ENCODE assay signal across 1 fruit fly cellular context in the genomic region with DNA sequence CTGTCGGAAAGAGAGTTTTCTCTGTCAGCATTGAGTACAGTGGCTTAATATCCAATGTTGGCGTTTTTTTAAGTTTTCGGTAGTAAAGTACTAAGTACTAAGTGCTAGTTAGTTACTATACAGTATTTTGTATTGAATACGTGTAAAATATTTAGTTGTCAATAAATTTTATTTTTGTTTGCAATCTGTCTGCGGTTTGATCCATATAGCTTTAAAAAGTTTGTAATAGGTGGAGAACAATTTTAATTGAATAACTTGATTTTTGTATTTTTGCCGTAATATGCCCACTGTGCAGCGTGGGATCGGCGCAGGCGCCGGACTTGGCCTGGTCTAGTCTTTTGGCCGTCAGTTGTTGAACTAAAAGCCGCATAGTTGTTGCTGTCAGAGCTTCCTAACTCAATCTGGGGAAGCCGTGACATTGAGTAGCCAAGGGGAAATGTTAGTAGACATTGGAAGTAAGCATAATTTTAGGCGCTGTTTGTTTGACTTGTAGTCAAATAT.
TF ChIP-seq lines count a peak whose summit lies in the region.

No protein-coding gene starts in this region.

TF ChIP-seq in whole organism, embryonic, 481 proteins besides CTCF, POLR2A, EP300 and RAD21 (continued from another document and continues in another):
- TF ChIP-seq chinmo (GFP tag; IDR thresholded peaks at IDR 0.05; lab: Robert Waterston, UW; ENCODE audit: partially characterized antibody) (no peak), CG10654 (GFP tag; optimal IDR thresholded peaks at IDR 0.05; lab: Kevin White, UChicago) (peak; percentile 84), H2.0 (GFP tag; IDR thresholded peaks at IDR 0.05; lab: Robert Waterston, UW) (peak; percentile 74), Optix (GFP tag; IDR thresholded peaks at IDR 0.05; lab: Robert Waterston, UW) (no peak; the same call in 2 of the 3 replicates), NfI (GFP tag; optimal IDR thresholded peaks at IDR 0.05; lab: Kevin White, UChicago) (peak; percentile 94), bsh (GFP tag; optimal IDR thresholded peaks at IDR 0.05; lab: Kevin White, UChicago) (peak in 1 of 2 experiments; percentile 85), sisA (GFP tag; IDR thresholded peaks at IDR 0.05; lab: Robert Waterston, UW) (peak; percentile 88), CG8290 (GFP tag; optimal IDR thresholded peaks at IDR 0.05; lab: Kevin White, UChicago) (no peak), CG8290 (tag; optimal IDR thresholded peaks at IDR 0.05; lab: Kevin White, UChicago) (peak in 1 of 2 experiments; percentile 60), hth (optimal IDR thresholded peaks at IDR 0.05; lab: Kevin White, UChicago) (no peak), Hsf (GFP tag; optimal IDR thresholded peaks at IDR 0.05; lab: Kevin White, UChicago) (peak; percentile 93), CG14667 (GFP tag; IDR thresholded peaks at IDR 0.05; lab: Robert Waterston, UW) (peak; percentile 74), Six4 (GFP tag; optimal IDR thresholded peaks at IDR 0.05; lab: Kevin White, UChicago) (peak; percentile 90), CG32532 (GFP tag; IDR thresholded peaks at IDR 0.05; lab: Robert Waterston, UW) (peak; percentile 89), CG31224 (GFP tag; IDR thresholded peaks at IDR 0.05; lab: Robert Waterston, UW) (peak; percentile 69), CG7963 (GFP tag; IDR thresholded peaks at IDR 0.05; lab: Robert Waterston, UW; ENCODE audit: partially characterized antibody) (no peak), Usf (GFP tag; optimal IDR thresholded peaks at IDR 0.05; lab: Kevin White, UChicago) (peak; percentile 69), chn (GFP tag; optimal IDR thresholded peaks at IDR 0.05; lab: Kevin White, UChicago) (peak; percentile 83), Rx (GFP tag; IDR thresholded peaks at IDR 0.05; lab: Robert Waterston, UW) (peak; percentile 66), hbn (GFP tag; IDR thresholded peaks at IDR 0.05; lab: Robert Waterston, UW; ENCODE audit: partially characterized antibody) (no peak), H15 (GFP tag; IDR thresholded peaks at IDR 0.05; lab: Robert Waterston, UW) (peak; percentile 81), CG4730 (GFP tag; IDR thresholded peaks at IDR 0.05; lab: Robert Waterston, UW) (peak; percentile 78), vnd (GFP tag; IDR thresholded peaks at IDR 0.05; lab: Robert Waterston, UW; ENCODE audit: partially characterized antibody) (no peak), stc (GFP tag; IDR thresholded peaks at IDR 0.05; lab: Robert Waterston, UW) (peak; percentile 89), CG11723 (GFP tag; optimal IDR thresholded peaks at IDR 0.05; lab: Kevin White, UChicago) (peak; percentile 88), ind (GFP tag; optimal IDR thresholded peaks at IDR 0.05; lab: Kevin White, UChicago) (peak; percentile 85), trh (GFP tag; optimal IDR thresholded peaks at IDR 0.05; lab: Kevin White, UChicago) (peak; percentile 80), Bteb2 (GFP tag; optimal IDR thresholded peaks at IDR 0.05; lab: Kevin White, UChicago) (peak; percentile 93), rib (GFP tag; IDR thresholded peaks at IDR 0.05; lab: Robert Waterston, UW) (peak; percentile 83), Lim3 (GFP tag; IDR thresholded peaks at IDR 0.05; lab: Robert Waterston, UW) (peak; percentile 64), luna (GFP tag; optimal IDR thresholded peaks at IDR 0.05; lab: Kevin White, UChicago) (peak; percentile 78), CG12219 (GFP tag; optimal IDR thresholded peaks at IDR 0.05; lab: Kevin White, UChicago) (peak; percentile 90), CG7786 (GFP tag; optimal IDR thresholded peaks at IDR 0.05; lab: Kevin White, UChicago) (peak; percentile 90), zen (tag; optimal IDR thresholded peaks at IDR 0.05; lab: Kevin White, UChicago) (no peak), h (optimal IDR thresholded peaks at IDR 0.05; lab: Kevin White, UChicago) (no peak), CrebB (tag; optimal IDR thresholded peaks at IDR 0.05; lab: Kevin White, UChicago) (peak; percentile 77), grn (GFP tag; optimal IDR thresholded peaks at IDR 0.05; lab: Kevin White, UChicago) (peak; percentile 38), CG33213 (GFP tag; optimal IDR thresholded peaks at IDR 0.05; lab: Kevin White, UChicago) (peak; percentile 78), ci (GFP tag; IDR thresholded peaks at IDR 0.05; lab: Robert Waterston, UW) (peak; percentile 88), MTF-1 (GFP tag; optimal IDR thresholded peaks at IDR 0.05; lab: Kevin White, UChicago; ENCODE audit: borderline replicate concordance) (peak; percentile 60), eve (GFP tag; optimal IDR thresholded peaks at IDR 0.05; lab: Kevin White, UChicago) (peak in 1 of 2 experiments; percentile 97), Hmr (GFP tag; optimal IDR thresholded peaks at IDR 0.05; lab: Kevin White, UChicago) (peak; percentile 95), pros (GFP tag; optimal IDR thresholded peaks at IDR 0.05; lab: Kevin White, UChicago) (peak; percentile 39), CG10209 (GFP tag; optimal IDR thresholded peaks at IDR 0.05; lab: Kevin White, UChicago) (peak; percentile 92), CG10959 (GFP tag; IDR thresholded peaks at IDR 0.05; lab: Robert Waterston, UW) (peak; percentile 42; the same call in 1 of the 2 replicates), ewg (GFP tag; optimal IDR thresholded peaks at IDR 0.05; lab: Kevin White, UChicago) (peak; percentile 96), CG3065 (GFP tag; optimal IDR thresholded peaks at IDR 0.05; lab: Kevin White, UChicago) (peak; percentile 27), Hey (tag; optimal IDR thresholded peaks at IDR 0.05; lab: Kevin White, UChicago) (peak; percentile 30), CG17568 (GFP tag; optimal IDR thresholded peaks at IDR 0.05; lab: Kevin White, UChicago) (peak; percentile 84), Hr51 (GFP tag; optimal IDR thresholded peaks at IDR 0.05; lab: Kevin White, UChicago) (peak; percentile 81 to 97), Ravus (GFP tag; IDR thresholded peaks at IDR 0.05; lab: Robert Waterston, UW) (peak; percentile 62), gsb-n (tag; optimal IDR thresholded peaks at IDR 0.05; lab: Kevin White, UChicago) (peak; percentile 84), CG17912 (GFP tag; optimal IDR thresholded peaks at IDR 0.05; lab: Kevin White, UChicago) (peak; percentile 44), CG18011 (GFP tag; optimal IDR thresholded peaks at IDR 0.05; lab: Kevin White, UChicago) (peak; percentile 79), Sox100B (GFP tag; optimal IDR thresholded peaks at IDR 0.05; lab: Kevin White, UChicago) (peak; percentile 97), knrl (GFP tag; IDR thresholded peaks at IDR 0.05; lab: Robert Waterston, UW; ENCODE audit: partially characterized antibody) (0 out of 3 replicates have a peak, but pooled peaks have one; percentile 31), crol (GFP tag; IDR thresholded peaks at IDR 0.05; lab: Robert Waterston, UW) (no peak), oc (tag; optimal IDR thresholded peaks at IDR 0.05; lab: Kevin White, UChicago) (peak; percentile 88), Asciz (GFP tag; optimal IDR thresholded peaks at IDR 0.05; lab: Kevin White, UChicago) (peak; percentile 93), cato (GFP tag; optimal IDR thresholded peaks at IDR 0.05; lab: Kevin White, UChicago; ENCODE audit: borderline replicate concordance) (peak; percentile 81), CG12299 (tag; optimal IDR thresholded peaks at IDR 0.05; lab: Kevin White, UChicago) (peak; percentile 88), tna (GFP tag; IDR thresholded peaks at IDR 0.05; lab: Robert Waterston, UW; ENCODE audit: partially characterized antibody) (peak; percentile 36; the same call in 1 of the 2 replicates), CG34376 (GFP tag; optimal IDR thresholded peaks at IDR 0.05; lab: Kevin White, UChicago) (peak; percentile 93), CG10543 (GFP tag; optimal IDR thresholded peaks at IDR 0.05; lab: Kevin White, UChicago) (peak; percentile 93), crc (GFP tag; optimal IDR thresholded peaks at IDR 0.05; lab: Kevin White, UChicago) (peak; percentile 87), Fer1 (GFP tag; optimal IDR thresholded peaks at IDR 0.05; lab: Kevin White, UChicago) (peak; percentile 97), Antp (GFP tag; optimal IDR thresholded peaks at IDR 0.05; lab: Kevin White, UChicago) (peak; percentile 87), CG15073 (GFP tag; optimal IDR thresholded peaks at IDR 0.05; lab: Kevin White, UChicago) (no peak), lov (optimal IDR thresholded peaks at IDR 0.05; lab: Kevin White, UChicago) (no peak), lov (GFP tag; IDR thresholded peaks at IDR 0.05; lab: Robert Waterston, UW) (peak; percentile 63; the same call in 1 of the 3 replicates), NC2β (GFP tag; optimal IDR thresholded peaks at IDR 0.05; lab: Kevin White, UChicago) (peak; percentile 83), CG14965 (GFP tag; optimal IDR thresholded peaks at IDR 0.05; lab: Kevin White, UChicago; ENCODE audit: borderline replicate concordance) (peak; percentile 55), kay (GFP tag; optimal IDR thresholded peaks at IDR 0.05; lab: Kevin White, UChicago) (peak; percentile 84), bowl (GFP tag; IDR thresholded peaks at IDR 0.05; lab: Robert Waterston, UW) (peak; percentile 79), CG1603 (tag; optimal IDR thresholded peaks at IDR 0.05; lab: Kevin White, UChicago) (peak; percentile 69), Scr (GFP tag; IDR thresholded peaks at IDR 0.05; lab: Robert Waterston, UW; ENCODE audit: partially characterized antibody) (no peak), YL-1 (GFP tag; optimal IDR thresholded peaks at IDR 0.05; lab: Kevin White, UChicago) (peak; percentile 48), CG32767 (GFP tag; IDR thresholded peaks at IDR 0.05; lab: Robert Waterston, UW) (peak; percentile 89), E2f1 (GFP tag; IDR thresholded peaks at IDR 0.05; lab: Robert Waterston, UW) (peak; percentile 78), trem (tag; optimal IDR thresholded peaks at IDR 0.05; lab: Kevin White, UChicago) (peak; percentile 73), sug (tag; optimal IDR thresholded peaks at IDR 0.05; lab: Kevin White, UChicago) (peak; percentile 87), CG6765 (GFP tag; optimal IDR thresholded peaks at IDR 0.05; lab: Kevin White, UChicago) (peak; percentile 88), CG18262 (tag; optimal IDR thresholded peaks at IDR 0.05; lab: Kevin White, UChicago) (peak; percentile 91), sima (GFP tag; optimal IDR thresholded peaks at IDR 0.05; lab: Kevin White, UChicago) (peak; percentile 83), Dbx (GFP tag; IDR thresholded peaks at IDR 0.05; lab: Robert Waterston, UW) (peak; percentile 88), ato (GFP tag; IDR thresholded peaks at IDR 0.05; lab: Robert Waterston, UW; ENCODE audit: partially characterized antibody) (no peak), CG10147 (GFP tag; optimal IDR thresholded peaks at IDR 0.05; lab: Kevin White, UChicago) (peak; percentile 94), Side (GFP tag; optimal IDR thresholded peaks at IDR 0.05; lab: Kevin White, UChicago) (peak; percentile 89), nmo (GFP tag; optimal IDR thresholded peaks at IDR 0.05; lab: Kevin White, UChicago) (peak; percentile 96), pita (GFP tag; optimal IDR thresholded peaks at IDR 0.05; lab: Kevin White, UChicago) (no peak), CG1647 (GFP tag; optimal IDR thresholded peaks at IDR 0.05; lab: Kevin White, UChicago) (peak; percentile 80), Sry-β (GFP tag; optimal IDR thresholded peaks at IDR 0.05; lab: Kevin White, UChicago) (peak; percentile 39), CG12744 (GFP tag; optimal IDR thresholded peaks at IDR 0.05; lab: Kevin White, UChicago) (peak; percentile 88), CG13287 (GFP tag; IDR thresholded peaks at IDR 0.05; lab: Robert Waterston, UW; ENCODE audit: partially characterized antibody) (no peak), CG17802 (tag; optimal IDR thresholded peaks at IDR 0.05; lab: Kevin White, UChicago) (peak; percentile 71), ham (GFP tag; IDR thresholded peaks at IDR 0.05; lab: Robert Waterston, UW) (peak; percentile 68), tap (tag; optimal IDR thresholded peaks at IDR 0.05; lab: Kevin White, UChicago) (peak; percentile 86), CG7987 (GFP tag; optimal IDR thresholded peaks at IDR 0.05; lab: Kevin White, UChicago) (peak; percentile 75), shn (GFP tag; optimal IDR thresholded peaks at IDR 0.05; lab: Kevin White, UChicago) (peak; percentile 88), fd3F (GFP tag; optimal IDR thresholded peaks at IDR 0.05; lab: Kevin White, UChicago) (peak; percentile 88), Doc3 (GFP tag; IDR thresholded peaks at IDR 0.05; lab: Robert Waterston, UW; ENCODE audit: partially characterized antibody) (no peak), CG13123 (GFP tag; optimal IDR thresholded peaks at IDR 0.05; lab: Kevin White, UChicago) (peak; percentile 57), CG6683 (GFP tag; optimal IDR thresholded peaks at IDR 0.05; lab: Kevin White, UChicago) (peak; percentile 92), CG10979 (tag; optimal IDR thresholded peaks at IDR 0.05; lab: Kevin White, UChicago) (peak; percentile 90), CG11696 (GFP tag; IDR thresholded peaks at IDR 0.05; lab: Robert Waterston, UW) (no peak; the same call in 1 of the 2 replicates), Adf1 (GFP tag; IDR thresholded peaks at IDR 0.05; lab: Robert Waterston, UW) (peak; percentile 59), inv (GFP tag; IDR thresholded peaks at IDR 0.05; lab: Robert Waterston, UW; ENCODE audit: partially characterized antibody) (no peak), MESR4 (GFP tag; optimal IDR thresholded peaks at IDR 0.05; lab: Kevin White, UChicago) (peak; percentile 23), HmgD (GFP tag; optimal IDR thresholded peaks at IDR 0.05; lab: Kevin White, UChicago) (peak; percentile 64), jing (GFP tag; optimal IDR thresholded peaks at IDR 0.05; lab: Kevin White, UChicago) (peak; percentile 80), CG32772 (GFP tag; IDR thresholded peaks at IDR 0.05; lab: Robert Waterston, UW) (peak; percentile 71), CG17361 (GFP tag; IDR thresholded peaks at IDR 0.05; lab: Robert Waterston, UW) (peak; percentile 95), CG15479 (GFP tag; optimal IDR thresholded peaks at IDR 0.05; lab: Kevin White, UChicago) (no peak), CG9817 (tag; optimal IDR thresholded peaks at IDR 0.05; lab: Kevin White, UChicago) (peak; percentile 90), CG8944 (GFP tag; optimal IDR thresholded peaks at IDR 0.05; lab: Kevin White, UChicago) (peak; percentile 76), CG2120 (GFP tag; optimal IDR thresholded peaks at IDR 0.05; lab: Kevin White, UChicago) (peak; percentile 96), CG11695 (GFP tag; IDR thresholded peaks at IDR 0.05; lab: Robert Waterston, UW) (peak; percentile 89), CG17385 (GFP tag; optimal IDR thresholded peaks at IDR 0.05; lab: Kevin White, UChicago) (peak; percentile 89), chm (GFP tag; IDR thresholded peaks at IDR 0.05; lab: Robert Waterston, UW) (no peak), Ssrp (tag; optimal IDR thresholded peaks at IDR 0.05; lab: Kevin White, UChicago) (peak; percentile 91), Tbp (GFP tag; optimal IDR thresholded peaks at IDR 0.05; lab: Kevin White, UChicago) (no peak), CG10462 (GFP tag; optimal IDR thresholded peaks at IDR 0.05; lab: Kevin White, UChicago) (peak; percentile 64)
